Fruit fly (Drosophila melanogaster) whole organism: ENCODE data around the gene CG42467.

Source experiments
- CG8478 ChIP-seq: fragments of >200 bp; optimal IDR thresholded peaks from 2 replicates; lab custom pipeline; 2018; ENCODE audit warnings: inconsistent platforms
- Dll ChIP-seq: fragments of >200 bp; optimal IDR thresholded peaks from 2 replicates; lab custom pipeline; 2017
- pan ChIP-seq: fragments of >200 bp; optimal IDR thresholded peaks from 2 replicates; lab custom pipeline; 2017
- psq ChIP-seq: fragments of >200 bp; optimal IDR thresholded peaks from 2 replicates; lab custom pipeline; 2017
- usp ChIP-seq: fragments of >200 bp; optimal IDR thresholded peaks from 2 replicates; lab custom pipeline; 2017; ENCODE audit warnings: missing biosample characterization, missing genetic modification characterization, mixed read lengths

DNA sequence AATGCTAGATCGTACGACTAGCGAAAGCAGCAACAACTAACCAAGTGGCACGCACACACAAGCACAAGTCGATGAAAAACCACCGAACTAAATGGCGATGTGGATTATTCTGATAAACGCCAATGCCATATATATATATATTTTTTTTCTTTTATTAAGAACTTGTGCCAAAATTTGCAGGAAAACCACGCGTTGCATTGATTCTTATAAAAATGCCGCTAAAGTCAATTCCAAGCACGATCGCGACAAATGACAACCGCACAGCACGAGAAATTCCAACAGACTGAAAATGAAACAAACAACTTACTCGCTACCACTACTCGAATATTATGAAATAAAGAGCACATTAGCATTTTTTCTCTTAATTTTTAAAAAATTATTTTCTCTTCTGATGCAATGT is 44.4 kb upstream of the CG42467 start, which contains the start of gene for:
- TF ChIP-seq usp (GFP tag; lab: Kevin White, UChicago), result no peak
- no peak for TF ChIP-seq psq (lab: Kevin White, UChicago)
- TF ChIP-seq CG8478 (lab: Kevin White, UChicago), result no peak
- TF ChIP-seq pan (lab: Kevin White, UChicago), result no peak
- TF ChIP-seq Dll (lab: Kevin White, UChicago), result no peak
